Worm (Caenorhabditis elegans) whole organism, midembryonic: ENCODE data around the gene tag-267.

Source experiments
- cog-1 ChIP-seq: sonication (generic microtip); optimal IDR thresholded peaks from 2 replicates; lab custom pipeline; 2016; ENCODE audit warnings: missing genetic modification characterization, missing compliant biosample characterization
- ztf-23 ChIP-seq: fragments of 200-800 bp; sonication (Bioruptor generic); IDR thresholded peaks from 2 replicates; pipeline ENCODE4 v1.3.6; 2022; ENCODE audit warnings: missing genetic modification reagents, missing genetic modification characterization, missing compliant biosample characterization

- TF ChIP-seq ztf-23 (GFP tag; lab: Robert Waterston, UW): peak; percentile 81
- peak; percentile 94 for TF ChIP-seq cog-1 (tag; lab: Kevin White, UChicago)
These were observed at the start of gene tag-267, which contains the start of gene tag-266 for ce11 chrIII:640198-640803.
